Fruit fly (Drosophila melanogaster): ENCODE results near the gene CG43329.
A peak's percentile ranks its signal among the peaks of the same experiment; 100 is the strongest.

CG43329 gene

dm6 chr3L:22460918-22461634 is 43.9 kb downstream of the CG43329 start, which contains the start of gene laza:
Gene laza, minus strand, starts transcription at chr3L:22461131.
- TF ChIP-seq sens (GFP tag) = peak; percentile 68
- TF ChIP-seq Trl (optimal IDR thresholded peaks at IDR 0.05) = peak in 1 of 2 experiments; percentile 2
- no peak for TF ChIP-seq Trl (GFP tag; optimal IDR thresholded peaks at IDR 0.05)
- TF ChIP-seq CG34422 (GFP tag; IDR thresholded peaks at IDR 0.05) = 0 out of 3 replicates have a peak, but pooled peaks have one; percentile 14
- TF ChIP-seq Nf-YA (GFP tag; IDR thresholded peaks at IDR 0.05) = 0 out of 2 replicates have a peak, but pooled peaks have one; percentile 28
- peak; percentile 51 for TF ChIP-seq CG12769 (tag; optimal IDR thresholded peaks at IDR 0.05)
- no peak for TF ChIP-seq CG18011 (GFP tag; optimal IDR thresholded peaks at IDR 0.05)
- 0 out of 3 replicates have a peak, but pooled peaks have one; percentile 33 for TF ChIP-seq CG6175 (GFP tag; IDR thresholded peaks at IDR 0.05)
- TF ChIP-seq dysf (GFP tag; IDR thresholded peaks at IDR 0.05) = 0 out of 3 replicates have a peak, but pooled peaks have one; percentile 18
- TF ChIP-seq CG14050 (GFP tag; IDR thresholded peaks at IDR 0.05) = peak; percentile 65; the same call in 2 of the 3 replicates
- TF ChIP-seq CG3995 (GFP tag; optimal IDR thresholded peaks at IDR 0.05) = peak; percentile 86
- no peak for TF ChIP-seq CG18619 (GFP tag; optimal IDR thresholded peaks at IDR 0.05)
- TF ChIP-seq vvl (GFP tag; IDR thresholded peaks at IDR 0.05) = 0 out of 2 replicates have a peak, but pooled peaks have one; percentile 20
- peak; percentile 11 for TF ChIP-seq CG30403 (GFP tag; optimal IDR thresholded peaks at IDR 0.05)
- no peak for TF ChIP-seq CG18476 (GFP tag; optimal IDR thresholded peaks at IDR 0.05)
- TF ChIP-seq ttk (GFP tag; IDR thresholded peaks at IDR 0.05) = no peak
- TF ChIP-seq CG4404 (GFP tag; IDR thresholded peaks at IDR 0.05) = 0 out of 2 replicates have a peak, but pooled peaks have one; percentile 7
- TF ChIP-seq Sox102F (GFP tag; optimal IDR thresholded peaks at IDR 0.05) = peak; percentile 1
- peak; percentile 59 for TF ChIP-seq HmgZ (tag; optimal IDR thresholded peaks at IDR 0.05)
- no peak for TF ChIP-seq CG30431 (GFP tag; optimal IDR thresholded peaks at IDR 0.05)
- peak; percentile 22 for TF ChIP-seq CG2120 (GFP tag; optimal IDR thresholded peaks at IDR 0.05)
- TF ChIP-seq ind (GFP tag; optimal IDR thresholded peaks at IDR 0.05) = peak; percentile 14
- peak; percentile 86 for TF ChIP-seq Deaf1 (tag; optimal IDR thresholded peaks at IDR 0.05)
- no peak for TF ChIP-seq CG3163 (GFP tag; optimal IDR thresholded peaks at IDR 0.05)
- peak; percentile 17 for TF ChIP-seq grn (GFP tag; optimal IDR thresholded peaks at IDR 0.05)
- peak; percentile 12 for TF ChIP-seq Nf-YC (tag; optimal IDR thresholded peaks at IDR 0.05)
- no peak for TF ChIP-seq toy (GFP tag; IDR thresholded peaks at IDR 0.05)
- TF ChIP-seq CoRest (tag; optimal IDR thresholded peaks at IDR 0.05) = peak; percentile 35
- no peak for TF ChIP-seq CG10274 (GFP tag; optimal IDR thresholded peaks at IDR 0.05)
- TF ChIP-seq CG9932 (GFP tag; IDR thresholded peaks at IDR 0.05) = peak; percentile 25; the same call in 1 of the 2 replicates
- TF ChIP-seq CG2712 (tag; optimal IDR thresholded peaks at IDR 0.05) = peak; percentile 15
- peak; percentile 2 for TF ChIP-seq CG9727 (GFP tag; optimal IDR thresholded peaks at IDR 0.05)
- no peak for TF ChIP-seq Six4 (GFP tag; optimal IDR thresholded peaks at IDR 0.05)
- TF ChIP-seq HLH4C (GFP tag; IDR thresholded peaks at IDR 0.05; ENCODE audit: partially characterized antibody) = 0 out of 3 replicates have a peak, but pooled peaks have one; percentile 40
- peak; percentile 29; the same call in 1 of the 3 replicates for TF ChIP-seq CG11695 (GFP tag; IDR thresholded peaks at IDR 0.05)
- no peak for TF ChIP-seq CG12219 (GFP tag; optimal IDR thresholded peaks at IDR 0.05)
- TF ChIP-seq CG7928 (GFP tag; optimal IDR thresholded peaks at IDR 0.05) = no peak
- TF ChIP-seq CG12391 (tag; optimal IDR thresholded peaks at IDR 0.05) = peak; percentile 2
- 0 out of 3 replicates have a peak, but pooled peaks have one; percentile 26 for TF ChIP-seq CG17361 (GFP tag; IDR thresholded peaks at IDR 0.05)
- peak; percentile 7 for TF ChIP-seq CG3281 (GFP tag; optimal IDR thresholded peaks at IDR 0.05)
- TF ChIP-seq CG7556 (GFP tag; optimal IDR thresholded peaks at IDR 0.05) = no peak
- TF ChIP-seq sug (tag; optimal IDR thresholded peaks at IDR 0.05) = peak; percentile 70
- TF ChIP-seq mirr (GFP tag; optimal IDR thresholded peaks at IDR 0.05) = peak; percentile 12
- no peak for TF ChIP-seq nerfin-2 (GFP tag; IDR thresholded peaks at IDR 0.05; ENCODE audit: partially characterized antibody)
- TF ChIP-seq CG5180 (GFP tag; optimal IDR thresholded peaks at IDR 0.05) = peak; percentile 84
- TF ChIP-seq CG18262 (tag; optimal IDR thresholded peaks at IDR 0.05) = peak; percentile 26
- no peak for TF ChIP-seq YL-1 (GFP tag; optimal IDR thresholded peaks at IDR 0.05)
- peak; percentile 56 for TF ChIP-seq gem (tag; optimal IDR thresholded peaks at IDR 0.05)
- peak; percentile 26 for TF ChIP-seq CG15514 (GFP tag; optimal IDR thresholded peaks at IDR 0.05)
